Worm (Caenorhabditis elegans): ENCODE data around the gene cfap-20.

DNA sequence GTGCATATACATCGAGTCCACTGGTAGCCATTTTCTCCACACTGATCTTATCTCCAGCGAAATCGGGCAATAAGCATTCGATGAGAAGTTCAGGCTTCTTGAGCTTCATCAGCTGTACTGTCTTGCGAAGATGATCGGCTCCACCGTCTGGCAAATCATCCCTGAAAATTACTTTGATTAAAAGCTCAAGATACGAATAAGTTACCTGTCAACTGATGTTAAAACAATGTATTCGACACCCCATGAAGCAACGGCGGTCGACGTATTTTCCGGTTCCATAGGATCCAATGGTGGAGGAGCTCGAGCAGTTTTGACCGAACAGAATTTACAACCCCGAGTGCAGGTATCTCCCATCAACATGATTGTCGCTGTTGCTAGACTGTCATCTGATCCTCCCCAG, 33.1 kb downstream of the cfap-20 start:
- TF ChIP-seq ceh-16 (tag; optimal IDR thresholded peaks at IDR 0.05) (no peak), lin-39 (tag; optimal IDR thresholded peaks at IDR 0.05) (no peak), fos-1 (tag; optimal IDR thresholded peaks at IDR 0.05) (no peak), skn-1 (tag; optimal IDR thresholded peaks at IDR 0.05) (no peak)

Measured in whole organism, L2 larva.